Worm (Caenorhabditis elegans) whole organism, L4/young adult: ENCODE data around the gene nstp-2.

Experiments
- dao-5 ChIP-seq: sonication (generic microtip); optimal IDR thresholded peaks from 2 replicates; lab custom pipeline; 2016; ENCODE audit warnings: missing genotype, missing genetic modification characterization, moderate library complexity, missing compliant biosample characterization
- him-1 ChIP-seq: sonication (generic microtip); optimal IDR thresholded peaks from 2 replicates; lab custom pipeline; 2016; ENCODE audit warnings: missing genotype, missing genetic modification reagents, missing genetic modification characterization, missing compliant biosample characterization

ce11 chrIV:6599447-6599846, 6.5 kb downstream of the nstp-2 start, which contains the start of gene F38A5.8:
- no peak for TF ChIP-seq him-1
- no peak for TF ChIP-seq dao-5 (tag; lab: Kevin White, UChicago)
